Worm (Caenorhabditis elegans): Measurements from ENCODE around the gene C01G10.15.

ce11 chrV:15127413-15127812, 40.3 kb upstream of the C01G10.15 start, which contains the start of gene srj-27:
- TF ChIP-seq dmd-4 (tag; optimal IDR thresholded peaks at IDR 0.05) (no peak), snpc-4 (tag; optimal IDR thresholded peaks at IDR 0.05) (no peak), nhr-237 (tag; optimal IDR thresholded peaks at IDR 0.05) (no peak), lin-11 (tag; optimal IDR thresholded peaks at IDR 0.05) (no peak)
